Worm (Caenorhabditis elegans): ENCODE results near the gene apy-1.

ce11 chrX:7532632-7533031 lies 36.9 kb downstream of the apy-1 start, which contains the start of gene ceh-14:
- no peak for TF ChIP-seq unc-86 (tag; optimal IDR thresholded peaks at IDR 0.05)
- TF ChIP-seq ceh-30 (tag; optimal IDR thresholded peaks at IDR 0.05) = no peak
